Fruit fly (Drosophila melanogaster): ENCODE data around the gene CG10469.

DNA sequence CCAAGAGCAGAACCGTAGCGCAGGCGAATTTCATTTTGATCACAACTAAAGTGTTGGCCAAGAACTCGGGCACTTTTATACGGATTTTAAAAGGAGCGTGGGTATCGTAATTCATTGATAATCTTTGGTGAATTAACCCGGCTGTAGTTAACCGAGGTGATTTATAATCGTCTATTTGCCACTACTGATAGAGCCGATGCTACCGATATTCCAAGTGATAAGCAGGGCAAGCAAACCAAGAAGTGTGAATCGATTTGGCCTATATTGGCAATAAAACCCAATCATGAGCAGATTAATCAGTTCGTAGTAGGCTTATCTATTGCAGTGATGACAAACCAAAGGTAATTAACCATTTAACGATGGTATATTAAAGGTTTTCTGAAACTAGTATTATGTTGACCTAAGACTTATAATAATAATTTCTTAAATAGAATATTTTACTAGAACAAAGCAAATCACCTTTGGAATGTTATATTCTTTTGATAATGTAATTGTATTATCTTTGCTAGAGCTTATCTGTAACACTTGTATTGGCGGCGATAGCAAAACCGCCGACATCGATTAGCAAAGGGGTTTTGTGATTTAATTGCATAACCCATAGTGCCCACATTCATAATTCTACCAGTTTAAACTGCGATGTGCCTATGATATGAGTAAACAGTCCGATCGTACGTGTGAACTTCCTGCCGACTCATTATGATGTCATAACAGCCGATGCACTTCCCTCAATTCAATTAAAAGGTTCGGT, 30.1 kb downstream of the CG10469 start, which contains the start of gene CG10472:
- TF ChIP-seq CG8478 (optimal IDR thresholded peaks at IDR 0.05) = no peak
- no peak for TF ChIP-seq CTCF (optimal IDR thresholded peaks at IDR 0.05)
